Worm (Caenorhabditis elegans) whole organism, L2 larva: ENCODE measurements around the gene str-19.

ENCODE experiments used
- blmp-1 ChIP-seq: sonication (generic microtip); optimal IDR thresholded peaks from 2 replicates; lab custom pipeline; 2017; ENCODE audit warnings: missing genetic modification characterization, mild to moderate bottlenecking, missing compliant biosample characterization, antibody characterized with exemption, moderate library complexity; ENCODE audit not compliant: insufficient read depth
- ceh-16 ChIP-seq: fragments of 150-350 bp; optimal IDR thresholded peaks from 2 replicates; lab custom pipeline; 2014; ENCODE audit warnings: missing biosample characterization, missing genetic modification characterization
- dmd-4 ChIP-seq: sonication (generic microtip); optimal IDR thresholded peaks from 2 replicates; lab custom pipeline; 2017; ENCODE audit warnings: missing biosample characterization, missing genetic modification characterization
- lin-13 ChIP-seq: fragments of 150-350 bp; optimal IDR thresholded peaks from 2 replicates; lab custom pipeline; 2014; ENCODE audit warnings: missing biosample characterization, missing genetic modification reagents, missing genetic modification characterization
- nhr-11 ChIP-seq: fragments of 150-350 bp; optimal IDR thresholded peaks from 2 replicates; lab custom pipeline; 2014; ENCODE audit warnings: missing biosample characterization, missing genetic modification characterization
- skn-1 ChIP-seq: sonication (generic microtip); optimal IDR thresholded peaks from 2 replicates; lab custom pipeline; 2017; ENCODE audit warnings: missing biosample characterization, missing genetic modification characterization
- ztf-11 ChIP-seq: sonication (generic microtip); optimal IDR thresholded peaks from 2 replicates; lab custom pipeline; 2017; ENCODE audit warnings: missing biosample characterization, missing genetic modification characterization

- TF ChIP-seq ceh-16 (no peak), nhr-11 (tag; lab: Kevin White, UChicago) (no peak), blmp-1 (no peak), ztf-11 (tag; lab: Kevin White, UChicago) (no peak), skn-1 (tag; lab: Kevin White, UChicago) (no peak), lin-13 (no peak), dmd-4 (no peak)
Observed at ce11 chrV:15718562-15718961, 25.7 kb downstream of the str-19 start, which contains the start of gene Y6E2A.5.
